Worm (Caenorhabditis elegans): ENCODE data around the gene mrpl-20.

ce11 chrII:13292913-13293312 lies 45.2 kb upstream of the mrpl-20 start:
- TF ChIP-seq flt-1 (GFP tag; IDR thresholded peaks at IDR 0.05) (no peak), ztf-23 (GFP tag; IDR thresholded peaks at IDR 0.05) (no peak), ref-1 (GFP tag; conservative IDR thresholded peaks at IDR 0.05) (no peak)

Data from whole organism, midembryonic.